Worm (Caenorhabditis elegans) whole organism, L2 larva: ENCODE measurements around the gene str-57.

Experiments
- ZK546.5 ChIP-seq: sonication (generic microtip); optimal IDR thresholded peaks from 2 replicates; lab custom pipeline; 2017; ENCODE audit warnings: missing biosample characterization, missing genetic modification characterization
- ceh-16 ChIP-seq: fragments of 150-350 bp; optimal IDR thresholded peaks from 2 replicates; lab custom pipeline; 2014; ENCODE audit warnings: missing biosample characterization, missing genetic modification characterization
- lin-13 ChIP-seq: fragments of 150-350 bp; optimal IDR thresholded peaks from 2 replicates; lab custom pipeline; 2014; ENCODE audit warnings: missing biosample characterization, missing genetic modification reagents, missing genetic modification characterization

ce11 chrV:15865839-15866238, 4.6 kb upstream of the str-57 start, which contains the start of gene srh-293:
- TF ChIP-seq ceh-16, result no peak
- TF ChIP-seq lin-13 (GFP tag; lab: Kevin White, UChicago), result no peak
- no peak for TF ChIP-seq ZK546.5 (tag; lab: Kevin White, UChicago)
